Fruit fly (Drosophila melanogaster) whole organism, embryonic: ENCODE results near the gene eIF3i.

Experiments used
- Asciz ChIP-seq: fragments of 200-800 bp; sonication (Bioruptor generic); optimal IDR thresholded peaks from 2 replicates; lab custom pipeline; 2017; ENCODE audit warnings: missing biosample characterization, mild to moderate bottlenecking, missing genetic modification characterization, missing genetic modification reagents
- Atf6 ChIP-seq: fragments of 200-800 bp; sonication (Bioruptor generic); IDR thresholded peaks from 2 replicates; pipeline ENCODE4 v1.3.6; 2022; ENCODE audit warnings: missing biosample characterization, missing genetic modification characterization
- Bdp1 ChIP-seq: fragments of 200-800 bp; sonication (Bioruptor generic); optimal IDR thresholded peaks from 3 replicates; lab custom pipeline; 2016; ENCODE audit warnings: missing biosample characterization, missing genetic modification characterization
- CG11085 ChIP-seq: fragments of 200-800 bp; sonication (Bioruptor generic); IDR thresholded peaks from 2 replicates; pipeline ENCODE4 v1.3.6; 2022; ENCODE audit warnings: missing biosample characterization, missing genetic modification characterization
- CG1233 ChIP-seq: fragments of 200-800 bp; sonication (Bioruptor generic); optimal IDR thresholded peaks from 4 replicates; lab custom pipeline; 2018; ENCODE audit warnings: missing biosample characterization, mild to moderate bottlenecking, missing genetic modification characterization
- CG13287 ChIP-seq: fragments of 200-800 bp; sonication (Bioruptor generic); IDR thresholded peaks from 2 replicates; pipeline ENCODE4 v1.3.6; 2022; ENCODE audit warnings: missing biosample characterization, missing genetic modification characterization; ENCODE audit not compliant: partially characterized antibody
- CG15696 ChIP-seq: fragments of 200-800 bp; sonication (Bioruptor generic); optimal IDR thresholded peaks from 2 replicates; lab custom pipeline; 2019; ENCODE audit warnings: missing biosample characterization, mild to moderate bottlenecking, missing genetic modification characterization, moderate library complexity
- CG1602 ChIP-seq: fragments of 200-800 bp; sonication (Bioruptor generic); optimal IDR thresholded peaks from 3 replicates; lab custom pipeline; 2016; ENCODE audit warnings: missing biosample characterization, missing genetic modification characterization
- CG16779 ChIP-seq: fragments of 200-800 bp; sonication (Bioruptor generic); IDR thresholded peaks from 2 replicates; pipeline ENCODE4 v1.3.6; 2022; ENCODE audit warnings: missing biosample characterization, missing genetic modification characterization
- CG18262 ChIP-seq: fragments of 200-800 bp; optimal IDR thresholded peaks from 3 replicates; lab custom pipeline; 2019; ENCODE audit warnings: missing biosample characterization, mild to moderate bottlenecking, missing genetic modification characterization, moderate library complexity
- CG18619 ChIP-seq: fragments of 200-800 bp; sonication (Bioruptor generic); optimal IDR thresholded peaks from 3 replicates; lab custom pipeline; 2017; ENCODE audit warnings: missing biosample characterization, mild to moderate bottlenecking, missing genetic modification characterization
- CG3065 ChIP-seq: fragments of 200-800 bp; sonication (Bioruptor generic); optimal IDR thresholded peaks from 2 replicates; lab custom pipeline; 2016; ENCODE audit warnings: missing biosample characterization, missing genetic modification characterization
- CG42726 ChIP-seq: fragments of 200-800 bp; sonication (Bioruptor generic); IDR thresholded peaks from 2 replicates; pipeline ENCODE4 v1.3.6; 2022; ENCODE audit warnings: missing biosample characterization, missing genetic modification characterization; ENCODE audit not compliant: partially characterized antibody
- CG7271 ChIP-seq: fragments of 200-800 bp; sonication (Bioruptor generic); optimal IDR thresholded peaks from 2 replicates; lab custom pipeline; 2018; ENCODE audit warnings: missing biosample characterization, mild to moderate bottlenecking, missing genetic modification characterization, moderate library complexity
- D ChIP-seq, 2 experiments: fragments of 200-800 bp in 1 of 2; fragments of >200 bp in 1 of 2; sonication (Bioruptor generic) in 1 of 2; optimal IDR thresholded peaks; 2 replicates in 1 of 2; 3 replicates in 1 of 2; lab custom pipeline; 2017; ENCODE audit warnings: mild to moderate bottlenecking in 1 of 2, missing biosample characterization in 1 of 2, missing genetic modification characterization in 1 of 2, missing genetic modification reagents in 1 of 2
- Dp ChIP-seq: fragments of 200-800 bp; sonication (Bioruptor generic); optimal IDR thresholded peaks from 2 replicates; lab custom pipeline; 2018; ENCODE audit warnings: missing biosample characterization, mild to moderate bottlenecking, missing genetic modification characterization, moderate library complexity
- HLH54F ChIP-seq: fragments of 200-800 bp; sonication (Bioruptor generic); optimal IDR thresholded peaks from 3 replicates; lab custom pipeline; 2016; ENCODE audit warnings: missing biosample characterization, missing genetic modification characterization
- HLHmδ ChIP-seq: fragments of 200-800 bp; sonication (Bioruptor generic); optimal IDR thresholded peaks from 2 replicates; lab custom pipeline; 2018; ENCODE audit warnings: missing biosample characterization, mild to moderate bottlenecking, missing genetic modification characterization, moderate library complexity
- Hand ChIP-seq: fragments of 200-800 bp; sonication (Bioruptor generic); optimal IDR thresholded peaks from 2 replicates; lab custom pipeline; 2017; ENCODE audit warnings: mild to moderate bottlenecking, missing biosample characterization, missing genetic modification reagents, missing genetic modification characterization
- Hr51 ChIP-seq, 2 experiments: fragments of 200-800 bp; sonication (Bioruptor generic); optimal IDR thresholded peaks; 2 replicates in 1 of 2; 3 replicates in 1 of 2; lab custom pipeline; 2016 to 2018; ENCODE audit warnings: missing biosample characterization in 2 of 2, missing genetic modification characterization in 2 of 2, mild to moderate bottlenecking in 1 of 2, moderate library complexity in 1 of 2
- Hsf ChIP-seq: fragments of 200-800 bp; sonication (Bioruptor generic); optimal IDR thresholded peaks from 3 replicates; lab custom pipeline; 2016; ENCODE audit warnings: missing biosample characterization, missing genetic modification characterization
- Max ChIP-seq: fragments of 200-800 bp; sonication (Bioruptor generic); optimal IDR thresholded peaks from 2 replicates; lab custom pipeline; 2016; ENCODE audit warnings: missing biosample characterization, mild to moderate bottlenecking, missing genetic modification characterization
- Mes4 ChIP-seq: fragments of 200-800 bp; sonication (Bioruptor generic); optimal IDR thresholded peaks from 2 replicates; lab custom pipeline; 2016; ENCODE audit warnings: missing biosample characterization, missing genetic modification characterization
- Usf ChIP-seq: fragments of 200-800 bp; sonication (Bioruptor generic); optimal IDR thresholded peaks from 2 replicates; lab custom pipeline; 2017; ENCODE audit warnings: missing genotype, missing biosample characterization, missing genetic modification characterization
- ase ChIP-seq: fragments of 200-800 bp; sonication (Bioruptor generic); IDR thresholded peaks from 3 replicates; pipeline ENCODE4 v1.3.6; 2022; ENCODE audit warnings: missing biosample characterization, missing genetic modification characterization
- ash1 ChIP-seq: fragments of 200-800 bp; sonication (Bioruptor generic); optimal IDR thresholded peaks from 2 replicates; lab custom pipeline; 2018; ENCODE audit warnings: missing biosample characterization, mild to moderate bottlenecking, missing genetic modification characterization
- bbx ChIP-seq: fragments of 200-800 bp; sonication (Bioruptor generic); IDR thresholded peaks from 2 replicates; pipeline ENCODE4 v1.3.6; 2022; ENCODE audit warnings: missing biosample characterization, missing genetic modification characterization; ENCODE audit not compliant: partially characterized antibody
- bcd ChIP-seq: fragments of 200-800 bp; sonication (Bioruptor generic); optimal IDR thresholded peaks from 2 replicates; lab custom pipeline; 2017; ENCODE audit warnings: missing biosample characterization, mild to moderate bottlenecking, missing genetic modification characterization
- bsh ChIP-seq, 2 experiments: fragments of 200-800 bp; sonication (Bioruptor generic); optimal IDR thresholded peaks; 2 replicates each; lab custom pipeline; 2017 to 2018; ENCODE audit warnings: mild to moderate bottlenecking in 2 of 2, missing biosample characterization in 2 of 2, missing genetic modification characterization in 2 of 2, moderate library complexity in 1 of 2
- corto ChIP-seq: fragments of 200-800 bp; sonication (Bioruptor generic); optimal IDR thresholded peaks from 2 replicates; lab custom pipeline; 2016; ENCODE audit warnings: missing biosample characterization, mild to moderate bottlenecking, missing genetic modification characterization, moderate library complexity
- croc ChIP-seq: fragments of 200-800 bp; sonication (Bioruptor generic); conservative IDR thresholded peaks from 3 replicates; pipeline ENCODE4 v1.3.6; 2022; ENCODE audit warnings: missing biosample characterization, missing genetic modification characterization
- danr ChIP-seq: fragments of 200-800 bp; sonication (Bioruptor generic); IDR thresholded peaks from 2 replicates; pipeline ENCODE4 v1.3.6; 2022; ENCODE audit warnings: missing biosample characterization, missing genetic modification characterization
- fd102C ChIP-seq: fragments of 200-800 bp; sonication (Bioruptor generic); optimal IDR thresholded peaks from 2 replicates; lab custom pipeline; 2018; ENCODE audit warnings: missing biosample characterization, mild to moderate bottlenecking, missing genetic modification characterization, moderate library complexity
- gcm2 ChIP-seq: fragments of 200-800 bp; sonication (Bioruptor generic); optimal IDR thresholded peaks from 2 replicates; lab custom pipeline; 2016; ENCODE audit warnings: missing biosample characterization, missing genetic modification characterization
- grn ChIP-seq: fragments of 200-800 bp; sonication (Bioruptor generic); optimal IDR thresholded peaks from 3 replicates; lab custom pipeline; 2017; ENCODE audit warnings: missing biosample characterization, missing genetic modification characterization
- gsb-n ChIP-seq: fragments of 200-800 bp; sonication (Bioruptor generic); optimal IDR thresholded peaks from 3 replicates; lab custom pipeline; 2018; ENCODE audit warnings: missing biosample characterization, mild to moderate bottlenecking, missing genetic modification characterization
- gt ChIP-seq: fragments of 200-800 bp; sonication (Bioruptor generic); IDR thresholded peaks from 2 replicates; pipeline ENCODE4 v1.3.6; 2022; ENCODE audit warnings: missing biosample characterization, missing genetic modification characterization
- her ChIP-seq: fragments of 200-800 bp; sonication (Bioruptor generic); optimal IDR thresholded peaks from 2 replicates; lab custom pipeline; 2016; ENCODE audit warnings: missing biosample characterization, missing genetic modification characterization
- pita ChIP-seq: fragments of 200-800 bp; sonication (Bioruptor generic); optimal IDR thresholded peaks from 2 replicates; lab custom pipeline; 2017; ENCODE audit warnings: missing biosample characterization, mild to moderate bottlenecking, missing genetic modification characterization
- prd ChIP-seq, 3 experiments: fragments of >200 bp in 2 of 3; fragments of 200-800 bp in 1 of 3; sonication (Bioruptor generic) in 1 of 3; optimal IDR thresholded peaks in 2 of 3; IDR thresholded peaks in 1 of 3; 2 replicates in 2 of 3; 3 replicates in 1 of 3; pipeline versions ENCODE4 v1.3.6 to Lab custom; 2017 to 2022; ENCODE audit warnings: missing biosample characterization in 1 of 3, missing genetic modification characterization in 1 of 3
- sc ChIP-seq, 3 experiments: fragments of >200 bp in 2 of 3; fragments of 200-800 bp in 1 of 3; sonication (Bioruptor generic) in 1 of 3; optimal IDR thresholded peaks; 2 replicates in 2 of 3; 3 replicates in 1 of 3; lab custom pipeline; 2017; ENCODE audit warnings: mild to moderate bottlenecking in 1 of 3, missing biosample characterization in 1 of 3, missing genetic modification characterization in 1 of 3, missing genetic modification reagents in 1 of 3
- scrt ChIP-seq: fragments of 200-800 bp; sonication (Bioruptor generic); optimal IDR thresholded peaks from 2 replicates; lab custom pipeline; 2018; ENCODE audit warnings: missing biosample characterization, mild to moderate bottlenecking, missing genetic modification characterization, moderate library complexity
- sens ChIP-seq: fragments of 200-800 bp; sonication (Bioruptor generic); peaks from one replicate; lab custom pipeline; 2016; ENCODE audit warnings: missing biosample characterization, missing genetic modification characterization
- slou ChIP-seq: fragments of 200-800 bp; sonication (Bioruptor generic); optimal IDR thresholded peaks from 3 replicates; lab custom pipeline; 2016; ENCODE audit warnings: missing biosample characterization, missing genetic modification characterization
- tap ChIP-seq: fragments of 200-800 bp; optimal IDR thresholded peaks from 3 replicates; lab custom pipeline; 2019; ENCODE audit warnings: missing biosample characterization, mild to moderate bottlenecking, missing genetic modification characterization, moderate library complexity
- tio ChIP-seq: fragments of 200-800 bp; sonication (Bioruptor generic); optimal IDR thresholded peaks from 2 replicates; lab custom pipeline; 2017; ENCODE audit warnings: missing biosample characterization, missing genetic modification characterization, inconsistent platforms
- tx ChIP-seq: fragments of 200-800 bp; sonication (Bioruptor generic); optimal IDR thresholded peaks from 2 replicates; lab custom pipeline; 2016; ENCODE audit warnings: missing biosample characterization, missing genetic modification characterization
- usp ChIP-seq: fragments of >200 bp; optimal IDR thresholded peaks from 2 replicates; lab custom pipeline; 2017; ENCODE audit warnings: missing biosample characterization, missing genetic modification characterization

The eIF3i gene

DNA sequence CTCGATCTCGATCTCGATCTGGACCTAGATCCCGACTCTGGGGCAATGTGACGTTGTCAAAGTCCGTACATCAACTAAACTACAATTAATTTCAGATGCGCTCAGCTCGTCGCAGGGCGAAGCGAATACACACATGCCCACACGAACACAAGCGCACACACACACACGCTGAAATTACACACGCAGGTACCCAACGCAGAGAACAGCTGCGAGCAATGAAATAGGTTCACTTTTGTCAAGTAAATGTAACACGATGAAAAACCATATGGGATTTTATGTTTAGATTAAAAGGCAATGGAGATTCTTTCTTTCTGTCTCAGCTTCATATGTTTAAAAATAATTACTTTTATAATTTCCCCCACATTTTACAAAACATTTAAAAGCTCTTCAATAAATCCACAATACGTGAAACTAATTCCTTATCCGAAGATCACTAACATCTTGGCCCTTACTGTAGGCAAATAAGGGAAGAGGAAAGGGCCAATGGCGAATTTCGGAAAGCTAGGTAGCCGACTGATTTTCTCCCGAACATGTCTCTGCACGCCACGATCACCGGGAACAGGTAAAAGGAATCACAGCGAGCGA, 32.8 kb upstream of the eIF3i start (continued):
- TF ChIP-seq scrt (GFP tag; lab: Kevin White, UChicago) = peak; percentile 78
- TF ChIP-seq danr = peak; percentile 76
- TF ChIP-seq Dp (GFP tag; lab: Kevin White, UChicago) = no peak
- no peak for TF ChIP-seq gt (GFP tag; lab: Robert Waterston, UW)
- peak; percentile 86 for TF ChIP-seq CG1233 (GFP tag; lab: Kevin White, UChicago)
- peak; percentile 51 for TF ChIP-seq tx
- peak; percentile 97 for TF ChIP-seq sens (GFP tag; lab: Kevin White, UChicago)
- peak; percentile 48 for TF ChIP-seq Bdp1 (GFP tag; lab: Kevin White, UChicago)
- peak; percentile 73 for TF ChIP-seq CG1602 (GFP tag; lab: Kevin White, UChicago)
- TF ChIP-seq CG11085 (GFP tag; lab: Robert Waterston, UW) = 0 out of 2 replicates have a peak, but pooled peaks have one; percentile 20
- no peak for TF ChIP-seq prd (optimal IDR thresholded peaks at IDR 0.05; lab: Kevin White, UChicago)
- TF ChIP-seq prd (GFP tag; IDR thresholded peaks at IDR 0.05; lab: Robert Waterston, UW) = peak; percentile 86
- peak; percentile 83 for TF ChIP-seq fd102C (GFP tag; lab: Kevin White, UChicago)
- peak; percentile 79 for TF ChIP-seq CG18619 (GFP tag; lab: Kevin White, UChicago)
- no peak for TF ChIP-seq sc (optimal IDR thresholded peaks at IDR 0.05; lab: Kevin White, UChicago)
- TF ChIP-seq sc (GFP tag; optimal IDR thresholded peaks at IDR 0.05; lab: Kevin White, UChicago) = peak; percentile 67
- TF ChIP-seq Hand (GFP tag; lab: Kevin White, UChicago) = peak; percentile 74
- TF ChIP-seq bsh (GFP tag; optimal IDR thresholded peaks at IDR 0.05; lab: Kevin White, UChicago) = peak; percentile 75 to 83
- peak; percentile 44 for TF ChIP-seq slou
- TF ChIP-seq Hr51 (GFP tag; optimal IDR thresholded peaks at IDR 0.05; lab: Kevin White, UChicago) = peak; percentile 23 to 87
- TF ChIP-seq CG18262 = peak; percentile 94
- peak; percentile 71 for TF ChIP-seq gcm2 (GFP tag; lab: Kevin White, UChicago)
- TF ChIP-seq pita (GFP tag; lab: Kevin White, UChicago) = no peak
- peak; percentile 59 for TF ChIP-seq Asciz (GFP tag; lab: Kevin White, UChicago)
- TF ChIP-seq CG7271 (tag; lab: Kevin White, UChicago) = peak; percentile 58
- TF ChIP-seq ase = peak; percentile 48; the same call in 2 of the 3 replicates
- TF ChIP-seq Usf (GFP tag; lab: Kevin White, UChicago) = peak; percentile 64
- peak; percentile 80 for TF ChIP-seq bcd (GFP tag; lab: Kevin White, UChicago)
- TF ChIP-seq gsb-n (tag; lab: Kevin White, UChicago) = peak; percentile 73
- peak; percentile 75 for TF ChIP-seq tap (tag; lab: Kevin White, UChicago)
- peak; percentile 85 for TF ChIP-seq tio (GFP tag; lab: Kevin White, UChicago)
- peak; percentile 46 for TF ChIP-seq her (GFP tag; lab: Kevin White, UChicago)
- TF ChIP-seq usp (GFP tag; lab: Kevin White, UChicago) = no peak
- TF ChIP-seq CG3065 = peak; percentile 45
- TF ChIP-seq CG16779 (GFP tag; lab: Robert Waterston, UW) = no peak
- TF ChIP-seq grn (GFP tag; lab: Kevin White, UChicago) = peak; percentile 26
- no peak for TF ChIP-seq CG42726 (GFP tag; lab: Robert Waterston, UW)
- peak; percentile 75 for TF ChIP-seq croc (GFP tag; lab: Robert Waterston, UW)
- TF ChIP-seq Hsf (GFP tag; lab: Kevin White, UChicago) = peak; percentile 74
- TF ChIP-seq Mes4 (GFP tag; lab: Kevin White, UChicago) = peak; percentile 48
- no peak for TF ChIP-seq CG13287 (GFP tag; lab: Robert Waterston, UW)
- no peak for TF ChIP-seq ash1 (GFP tag; lab: Kevin White, UChicago)
- TF ChIP-seq HLHmδ (GFP tag; lab: Kevin White, UChicago) = no peak
- peak; percentile 69 for TF ChIP-seq corto (GFP tag; lab: Kevin White, UChicago)
- peak; percentile 78 for TF ChIP-seq Max (GFP tag; lab: Kevin White, UChicago)
- TF ChIP-seq CG15696 (tag; lab: Kevin White, UChicago) = peak; percentile 95
- peak; percentile 56 for TF ChIP-seq HLH54F (GFP tag; lab: Kevin White, UChicago)
- TF ChIP-seq D (optimal IDR thresholded peaks at IDR 0.05; lab: Kevin White, UChicago) = no peak
- peak; percentile 78 for TF ChIP-seq D (GFP tag; optimal IDR thresholded peaks at IDR 0.05; lab: Kevin White, UChicago)
- TF ChIP-seq Atf6 (GFP tag; lab: Robert Waterston, UW) = peak; percentile 77
- TF ChIP-seq bbx (GFP tag; lab: Robert Waterston, UW) = no peak; the same call in 1 of the 2 replicates
